Fruit fly (Drosophila melanogaster) whole organism, embryonic: ENCODE measurements around the gene CG31717.

ENCODE experiments used
- Abd-B ChIP-seq: fragments of 200-800 bp; sonication (Bioruptor generic); optimal IDR thresholded peaks from 2 replicates; lab custom pipeline; 2018; ENCODE audit warnings: missing biosample characterization, mild to moderate bottlenecking, missing genetic modification characterization, moderate library complexity
- B-H2 ChIP-seq: fragments of 200-800 bp; sonication (Bioruptor generic); optimal IDR thresholded peaks from 2 replicates; lab custom pipeline; 2018; ENCODE audit warnings: missing biosample characterization, mild to moderate bottlenecking, missing genetic modification characterization
- CG10654 ChIP-seq: fragments of 200-800 bp; sonication (Bioruptor generic); optimal IDR thresholded peaks from 2 replicates; lab custom pipeline; 2016; ENCODE audit warnings: missing biosample characterization, missing genetic modification characterization
- CG11723 ChIP-seq: fragments of 200-800 bp; sonication (Bioruptor generic); optimal IDR thresholded peaks from 2 replicates; lab custom pipeline; 2017; ENCODE audit warnings: missing biosample characterization, mild to moderate bottlenecking, missing genetic modification characterization
- CG12071 ChIP-seq: fragments of 200-800 bp; sonication (Bioruptor generic); optimal IDR thresholded peaks from 3 replicates; lab custom pipeline; 2018; ENCODE audit warnings: missing biosample characterization, mild to moderate bottlenecking, missing genetic modification characterization
- CG1233 ChIP-seq: fragments of 200-800 bp; sonication (Bioruptor generic); optimal IDR thresholded peaks from 4 replicates; lab custom pipeline; 2018; ENCODE audit warnings: missing biosample characterization, mild to moderate bottlenecking, missing genetic modification characterization
- CG13775 ChIP-seq: fragments of 200-800 bp; sonication (Bioruptor generic); optimal IDR thresholded peaks from 3 replicates; lab custom pipeline; 2017; ENCODE audit warnings: missing biosample characterization, mild to moderate bottlenecking, missing genetic modification characterization
- CG14441 ChIP-seq: fragments of 200-800 bp; sonication (Bioruptor generic); IDR thresholded peaks from 2 replicates; pipeline ENCODE4 v1.3.6; 2022; ENCODE audit warnings: missing biosample characterization, missing genetic modification characterization
- CG14710 ChIP-seq: fragments of 200-800 bp; sonication (Bioruptor generic); optimal IDR thresholded peaks from 3 replicates; lab custom pipeline; 2019; ENCODE audit warnings: missing biosample characterization, mild to moderate bottlenecking, missing genetic modification characterization, moderate library complexity
- CG1603 ChIP-seq: fragments of 200-800 bp; sonication (Bioruptor generic); optimal IDR thresholded peaks from 2 replicates; lab custom pipeline; 2019; ENCODE audit warnings: missing biosample characterization, mild to moderate bottlenecking, missing genetic modification characterization, moderate library complexity
- CG1792 ChIP-seq: fragments of 200-800 bp; sonication (Bioruptor generic); optimal IDR thresholded peaks from 2 replicates; lab custom pipeline; 2016; ENCODE audit warnings: missing biosample characterization, missing genetic modification characterization
- CG1832 ChIP-seq: fragments of 200-800 bp; sonication (Bioruptor generic); optimal IDR thresholded peaks from 2 replicates; lab custom pipeline; 2017; ENCODE audit warnings: missing biosample characterization, mild to moderate bottlenecking, missing genetic modification characterization, inconsistent platforms
- CG30020 ChIP-seq: fragments of 200-800 bp; optimal IDR thresholded peaks from 2 replicates; lab custom pipeline; 2019; ENCODE audit warnings: missing biosample characterization, mild to moderate bottlenecking, missing genetic modification characterization, moderate library complexity
- CG31441 ChIP-seq: fragments of 200-800 bp; sonication (Bioruptor generic); IDR thresholded peaks from 2 replicates; pipeline ENCODE4 v1.3.6; 2022; ENCODE audit warnings: missing biosample characterization, missing genetic modification characterization
- CG6791 ChIP-seq: fragments of 200-800 bp; sonication (Bioruptor generic); IDR thresholded peaks from 3 replicates; pipeline ENCODE4 v1.3.6; 2022; ENCODE audit warnings: missing biosample characterization, missing genetic modification characterization; ENCODE audit not compliant: partially characterized antibody
- CG7963 ChIP-seq: fragments of 200-800 bp; sonication (Bioruptor generic); IDR thresholded peaks from 3 replicates; pipeline ENCODE4 v1.3.6; 2022; ENCODE audit warnings: missing biosample characterization, missing genetic modification characterization; ENCODE audit not compliant: partially characterized antibody
- CG8281 ChIP-seq: fragments of 200-800 bp; sonication (Bioruptor generic); optimal IDR thresholded peaks from 2 replicates; lab custom pipeline; 2018; ENCODE audit warnings: missing biosample characterization, mild to moderate bottlenecking, missing genetic modification characterization, moderate library complexity
- CG9932 ChIP-seq: fragments of 200-800 bp; sonication (Bioruptor generic); IDR thresholded peaks from 2 replicates; pipeline ENCODE4 v1.3.6; 2022; ENCODE audit warnings: missing biosample characterization, missing genetic modification characterization
- CHES-1-like ChIP-seq: fragments of 200-800 bp; sonication (Bioruptor generic); optimal IDR thresholded peaks from 2 replicates; lab custom pipeline; 2016; ENCODE audit warnings: missing biosample characterization, missing genetic modification characterization
- Dip2 ChIP-seq: fragments of 200-800 bp; sonication (Bioruptor generic); IDR thresholded peaks from 2 replicates; pipeline ENCODE4 v1.3.6; 2022; ENCODE audit warnings: missing biosample characterization, missing genetic modification characterization
- Dll ChIP-seq: fragments of 200-800 bp; sonication (Bioruptor generic); IDR thresholded peaks from 4 replicates; pipeline ENCODE4 v1.3.6; 2022; ENCODE audit warnings: missing biosample characterization, missing genetic modification characterization; ENCODE audit not compliant: partially characterized antibody
- Dref ChIP-seq: fragments of 200-800 bp; sonication (Bioruptor generic); IDR thresholded peaks from 2 replicates; pipeline ENCODE4 v1.3.6; 2022; ENCODE audit warnings: missing biosample characterization, missing genetic modification characterization
- Eip74EF ChIP-seq, 2 experiments: fragments of 200-800 bp in 1 of 2; fragments of >200 bp in 1 of 2; sonication (Bioruptor generic) in 1 of 2; optimal IDR thresholded peaks; 2 replicates each; lab custom pipeline; 2017 to 2019; ENCODE audit warnings: missing biosample characterization in 2 of 2, missing genetic modification characterization in 2 of 2, mild to moderate bottlenecking in 1 of 2, moderate library complexity in 1 of 2
- H15 ChIP-seq: fragments of 200-800 bp; sonication (Bioruptor generic); IDR thresholded peaks from 3 replicates; pipeline ENCODE4 v1.3.6; 2022; ENCODE audit warnings: missing biosample characterization, missing genetic modification characterization
- Hey ChIP-seq: fragments of 200-800 bp; sonication (Bioruptor generic); optimal IDR thresholded peaks from 3 replicates; lab custom pipeline; 2018; ENCODE audit warnings: missing biosample characterization, mild to moderate bottlenecking, missing genetic modification characterization
- Hsf ChIP-seq: fragments of 200-800 bp; sonication (Bioruptor generic); optimal IDR thresholded peaks from 3 replicates; lab custom pipeline; 2016; ENCODE audit warnings: missing biosample characterization, missing genetic modification characterization
- MESR4 ChIP-seq: fragments of 200-800 bp; sonication (Bioruptor generic); optimal IDR thresholded peaks from 2 replicates; lab custom pipeline; 2018; ENCODE audit warnings: missing biosample characterization, mild to moderate bottlenecking, missing genetic modification characterization, moderate library complexity
- Nf-YC ChIP-seq: fragments of 200-800 bp; optimal IDR thresholded peaks from 3 replicates; lab custom pipeline; 2019; ENCODE audit warnings: missing biosample characterization, mild to moderate bottlenecking, missing genetic modification characterization, moderate library complexity
- PHDP ChIP-seq: fragments of 200-800 bp; sonication (Bioruptor generic); optimal IDR thresholded peaks from 3 replicates; lab custom pipeline; 2018; ENCODE audit warnings: missing biosample characterization, mild to moderate bottlenecking, missing genetic modification characterization, moderate library complexity
- Scr ChIP-seq: fragments of 200-800 bp; sonication (Bioruptor generic); IDR thresholded peaks from 2 replicates; pipeline ENCODE4 v1.3.6; 2022; ENCODE audit warnings: missing biosample characterization, missing genetic modification characterization; ENCODE audit not compliant: partially characterized antibody
- Sry-β ChIP-seq: fragments of 200-800 bp; sonication (Bioruptor generic); optimal IDR thresholded peaks from 2 replicates; lab custom pipeline; 2018; ENCODE audit warnings: missing biosample characterization, mild to moderate bottlenecking, missing genetic modification characterization, moderate library complexity
- amos ChIP-seq: fragments of 200-800 bp; sonication (Bioruptor generic); IDR thresholded peaks from 2 replicates; pipeline ENCODE4 v1.3.6; 2022; ENCODE audit warnings: missing biosample characterization, missing genetic modification characterization; ENCODE audit not compliant: partially characterized antibody
- crp ChIP-seq, 2 experiments: fragments of 200-800 bp; sonication (Bioruptor generic); optimal IDR thresholded peaks; 2 replicates in 1 of 2; 3 replicates in 1 of 2; lab custom pipeline; 2017; ENCODE audit warnings: missing biosample characterization in 2 of 2, missing genetic modification characterization in 2 of 2, mild to moderate bottlenecking in 1 of 2, moderate library complexity in 1 of 2
- danr ChIP-seq: fragments of 200-800 bp; sonication (Bioruptor generic); IDR thresholded peaks from 2 replicates; pipeline ENCODE4 v1.3.6; 2022; ENCODE audit warnings: missing biosample characterization, missing genetic modification characterization
- esg ChIP-seq: fragments of 200-800 bp; sonication (Bioruptor generic); conservative IDR thresholded peaks from 2 replicates; pipeline ENCODE4 v1.3.6; 2022; ENCODE audit warnings: missing biosample characterization, missing genetic modification characterization
- inv ChIP-seq: fragments of 200-800 bp; sonication (Bioruptor generic); IDR thresholded peaks from 2 replicates; pipeline ENCODE4 v1.3.6; 2022; ENCODE audit warnings: missing biosample characterization, missing genetic modification characterization; ENCODE audit not compliant: partially characterized antibody
- knrl ChIP-seq: fragments of 200-800 bp; sonication (Bioruptor generic); IDR thresholded peaks from 3 replicates; pipeline ENCODE4 v1.3.6; 2022; ENCODE audit warnings: missing biosample characterization, missing genetic modification characterization; ENCODE audit not compliant: partially characterized antibody
- lilli ChIP-seq: fragments of 200-800 bp; sonication (Bioruptor generic); optimal IDR thresholded peaks from 3 replicates; lab custom pipeline; 2016; ENCODE audit warnings: missing biosample characterization, missing genetic modification characterization
- phol ChIP-seq: fragments of 200-800 bp; sonication (Bioruptor generic); optimal IDR thresholded peaks from 3 replicates; lab custom pipeline; 2018; ENCODE audit warnings: missing biosample characterization, mild to moderate bottlenecking, missing genetic modification characterization, moderate library complexity
- pnt ChIP-seq: fragments of 200-800 bp; sonication (Bioruptor generic); optimal IDR thresholded peaks from 3 replicates; lab custom pipeline; 2016; ENCODE audit warnings: missing biosample characterization, missing genetic modification characterization
- sim ChIP-seq: fragments of 200-800 bp; sonication (Bioruptor generic); IDR thresholded peaks from 2 replicates; pipeline ENCODE4 v1.3.6; 2022; ENCODE audit warnings: missing biosample characterization, missing genetic modification characterization
- sima ChIP-seq: fragments of 200-800 bp; sonication (Bioruptor generic); optimal IDR thresholded peaks from 2 replicates; lab custom pipeline; 2016; ENCODE audit warnings: missing biosample characterization, missing genetic modification characterization
- sisA ChIP-seq: fragments of 200-800 bp; sonication (Bioruptor generic); IDR thresholded peaks from 2 replicates; pipeline ENCODE4 v1.3.6; 2022; ENCODE audit warnings: missing biosample characterization, missing genetic modification characterization
- sob ChIP-seq: fragments of 200-800 bp; sonication (Bioruptor generic); IDR thresholded peaks from 2 replicates; pipeline ENCODE4 v1.3.6; 2022; ENCODE audit warnings: missing biosample characterization, missing genetic modification characterization
- sug ChIP-seq: fragments of 200-800 bp; optimal IDR thresholded peaks from 2 replicates; lab custom pipeline; 2019; ENCODE audit warnings: missing biosample characterization, mild to moderate bottlenecking, missing genetic modification characterization, moderate library complexity
- vvl ChIP-seq: fragments of 200-800 bp; sonication (Bioruptor generic); IDR thresholded peaks from 2 replicates; pipeline ENCODE4 v1.3.6; 2022; ENCODE audit warnings: missing biosample characterization, missing genetic modification characterization
- wek ChIP-seq: fragments of 200-800 bp; sonication (Bioruptor generic); optimal IDR thresholded peaks from 3 replicates; lab custom pipeline; 2018; ENCODE audit warnings: missing biosample characterization, mild to moderate bottlenecking, missing genetic modification characterization, moderate library complexity
- zfh2 ChIP-seq: fragments of 200-800 bp; sonication (Bioruptor generic); optimal IDR thresholded peaks from 2 replicates; lab custom pipeline; 2016; ENCODE audit warnings: missing biosample characterization, missing genetic modification characterization

Gene CG31717

DNA sequence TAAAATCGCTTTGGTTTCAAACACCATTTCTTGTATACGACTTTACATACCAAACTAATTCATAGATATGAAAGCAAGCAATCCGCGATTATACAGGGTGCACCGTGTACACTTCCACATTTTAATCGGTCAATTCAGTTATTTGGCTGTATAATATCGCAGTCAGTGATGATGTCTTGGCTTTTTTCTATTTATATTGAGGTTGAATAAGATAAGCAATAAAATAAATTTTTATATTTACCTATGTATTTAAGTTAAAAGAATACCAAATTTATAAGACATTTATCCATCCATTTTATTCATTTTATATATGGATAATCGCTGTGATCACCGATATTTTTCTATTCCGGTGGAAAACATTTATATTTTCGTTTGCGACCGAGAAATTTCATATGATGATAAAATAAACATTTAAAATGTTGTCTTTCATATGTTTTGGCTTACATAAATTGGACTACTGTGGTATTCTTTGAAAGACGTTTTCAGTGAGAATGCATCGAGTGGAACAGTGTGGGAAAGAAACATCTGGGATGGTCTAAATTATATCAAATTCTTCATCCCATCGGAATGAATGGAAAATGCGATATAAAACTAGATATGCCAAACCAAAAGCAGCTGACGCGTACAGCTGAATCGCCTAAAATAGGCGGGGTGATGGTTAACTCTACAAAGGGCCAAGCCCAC, 23.7 kb upstream of the CG31717 start, which contains the start of gene CG5708 (continued):
- TF ChIP-seq CG10654 (GFP tag; lab: Kevin White, UChicago) (no peak), inv (GFP tag; lab: Robert Waterston, UW) (peak; percentile 57; the same call in 1 of the 2 replicates), CG6791 (GFP tag; lab: Robert Waterston, UW) (peak; percentile 32; the same call in 1 of the 3 replicates), Hsf (GFP tag; lab: Kevin White, UChicago) (peak; percentile 1), CG7963 (no peak), Hey (no peak), Eip74EF (GFP tag; optimal IDR thresholded peaks at IDR 0.05; lab: Kevin White, UChicago) (no peak), CG12071 (no peak), CG31441 (GFP tag; lab: Robert Waterston, UW) (peak; percentile 46; the same call in 1 of the 2 replicates), Dip2 (GFP tag; lab: Robert Waterston, UW) (no peak), CG14441 (GFP tag; lab: Robert Waterston, UW) (no peak), sug (peak; percentile 15), CG1603 (tag; lab: Kevin White, UChicago) (peak; percentile 86), zfh2 (GFP tag; lab: Kevin White, UChicago) (peak; percentile 2), sima (no peak), esg (GFP tag; lab: Robert Waterston, UW) (no peak), B-H2 (GFP tag; lab: Kevin White, UChicago) (peak; percentile 35), danr (GFP tag; lab: Robert Waterston, UW) (no peak), sim (no peak), vvl (GFP tag; lab: Robert Waterston, UW) (0 out of 2 replicates have a peak, but pooled peaks have one; percentile 42), pnt (no peak), PHDP (tag; lab: Kevin White, UChicago) (no peak), CG14710 (tag; lab: Kevin White, UChicago) (peak; percentile 33), phol (tag; lab: Kevin White, UChicago) (peak; percentile 48), sob (GFP tag; lab: Robert Waterston, UW) (0 out of 2 replicates have a peak, but pooled peaks have one; percentile 39), Dll (GFP tag; lab: Robert Waterston, UW) (peak; percentile 40; the same call in 1 of the 4 replicates), crp (GFP tag; optimal IDR thresholded peaks at IDR 0.05; lab: Kevin White, UChicago) (peak in 1 of 2 experiments; percentile 48), CG9932 (no peak), CHES-1-like (GFP tag; lab: Kevin White, UChicago) (peak; percentile 12), CG1792 (no peak), CG8281 (tag; lab: Kevin White, UChicago) (no peak), CG13775 (GFP tag; lab: Kevin White, UChicago) (peak; percentile 17), CG1233 (no peak), Scr (GFP tag; lab: Robert Waterston, UW) (peak; percentile 59), wek (GFP tag; lab: Kevin White, UChicago) (no peak), CG1832 (GFP tag; lab: Kevin White, UChicago) (no peak), Dref (peak; percentile 56), Sry-β (peak; percentile 92), CG11723 (GFP tag; lab: Kevin White, UChicago) (peak; percentile 89), amos (GFP tag; lab: Robert Waterston, UW) (peak; percentile 68; the same call in 1 of the 2 replicates), knrl (peak; percentile 50; the same call in 2 of the 3 replicates), lilli (GFP tag; lab: Kevin White, UChicago) (peak; percentile 5), H15 (GFP tag; lab: Robert Waterston, UW) (no peak), sisA (GFP tag; lab: Robert Waterston, UW) (no peak), MESR4 (GFP tag; lab: Kevin White, UChicago) (peak; percentile 46), Abd-B (GFP tag; lab: Kevin White, UChicago) (peak; percentile 51), Nf-YC (tag; lab: Kevin White, UChicago) (peak; percentile 47), CG30020 (tag; lab: Kevin White, UChicago) (peak; percentile 99)
